Fruit fly (Drosophila melanogaster) whole organism, embryonic: ENCODE measurements around the gene dgt2.

Experiments
- ATbp ChIP-seq: fragments of 200-800 bp; sonication (Bioruptor generic); optimal IDR thresholded peaks from 2 replicates; lab custom pipeline; 2017; ENCODE audit warnings: missing biosample characterization, mild to moderate bottlenecking, missing genetic modification characterization, missing genetic modification reagents
- Awh ChIP-seq: fragments of 200-800 bp; sonication (Bioruptor generic); IDR thresholded peaks from 2 replicates; pipeline ENCODE4, ENCODE4 v1.3.6; 2022; ENCODE audit warnings: missing biosample characterization, missing genetic modification characterization
- Bgb ChIP-seq: fragments of 200-800 bp; sonication (Bioruptor generic); IDR thresholded peaks from 2 replicates; pipeline ENCODE4 v1.3.6; 2022; ENCODE audit warnings: missing biosample characterization, missing genetic modification characterization; ENCODE audit not compliant: partially characterized antibody
- Blimp-1 ChIP-seq: fragments of 200-800 bp; sonication (Bioruptor generic); optimal IDR thresholded peaks from 3 replicates; lab custom pipeline; 2018; ENCODE audit warnings: missing biosample characterization, missing genetic modification characterization, mild to moderate bottlenecking, moderate library complexity, missing genetic modification reagents
- CG10274 ChIP-seq: fragments of 200-800 bp; sonication (Bioruptor generic); optimal IDR thresholded peaks from 3 replicates; lab custom pipeline; 2017; ENCODE audit warnings: missing biosample characterization, mild to moderate bottlenecking, missing genetic modification characterization
- CG15514 ChIP-seq: fragments of 200-800 bp; sonication (Bioruptor generic); optimal IDR thresholded peaks from 3 replicates; lab custom pipeline; 2017; ENCODE audit warnings: missing biosample characterization, missing genetic modification characterization, mild to moderate bottlenecking, moderate library complexity, missing genetic modification reagents
- CG16815 ChIP-seq: fragments of 200-800 bp; sonication (Bioruptor generic); optimal IDR thresholded peaks from 3 replicates; lab custom pipeline; 2017; ENCODE audit warnings: missing biosample characterization, mild to moderate bottlenecking, missing genetic modification characterization
- CG17385 ChIP-seq: fragments of 200-800 bp; sonication (Bioruptor generic); optimal IDR thresholded peaks from 3 replicates; lab custom pipeline; 2018; ENCODE audit warnings: missing biosample characterization, mild to moderate bottlenecking, missing genetic modification characterization
- CG31365 ChIP-seq: fragments of 200-800 bp; sonication (Bioruptor generic); optimal IDR thresholded peaks from 2 replicates; lab custom pipeline; 2018; ENCODE audit warnings: missing biosample characterization, mild to moderate bottlenecking, missing genetic modification characterization
- CG32532 ChIP-seq: fragments of 200-800 bp; sonication (Bioruptor generic); IDR thresholded peaks from 2 replicates; pipeline ENCODE4 v1.3.6; 2022; ENCODE audit warnings: missing biosample characterization, missing genetic modification characterization
- CG34224 ChIP-seq: fragments of 200-800 bp; sonication (Bioruptor generic); IDR thresholded peaks from 3 replicates; pipeline ENCODE4 v1.3.6; 2022; ENCODE audit warnings: missing biosample characterization, missing genetic modification characterization; ENCODE audit not compliant: partially characterized antibody
- CG34422 ChIP-seq: fragments of 200-800 bp; sonication (Bioruptor generic); IDR thresholded peaks from 3 replicates; pipeline ENCODE4 v1.3.6; 2022; ENCODE audit warnings: missing biosample characterization, missing genetic modification characterization
- CG42726 ChIP-seq: fragments of 200-800 bp; sonication (Bioruptor generic); IDR thresholded peaks from 2 replicates; pipeline ENCODE4 v1.3.6; 2022; ENCODE audit warnings: missing biosample characterization, missing genetic modification characterization; ENCODE audit not compliant: partially characterized antibody
- CG4617 ChIP-seq: fragments of 200-800 bp; sonication (Bioruptor generic); optimal IDR thresholded peaks from 3 replicates; lab custom pipeline; 2016; ENCODE audit warnings: missing biosample characterization, missing genetic modification characterization, borderline replicate concordance
- CG7987 ChIP-seq: fragments of 200-800 bp; sonication (Bioruptor generic); optimal IDR thresholded peaks from 2 replicates; lab custom pipeline; 2018; ENCODE audit warnings: missing biosample characterization, mild to moderate bottlenecking, missing genetic modification characterization, moderate library complexity
- CG8290 ChIP-seq, 3 experiments: fragments of 200-800 bp; sonication (Bioruptor generic); optimal IDR thresholded peaks; 2 replicates each; lab custom pipeline; 2016 to 2019; ENCODE audit warnings: missing biosample characterization in 3 of 3, missing genetic modification characterization in 3 of 3, mild to moderate bottlenecking in 2 of 3, moderate library complexity in 1 of 3
- CG9609 ChIP-seq: fragments of 200-800 bp; sonication (Bioruptor generic); optimal IDR thresholded peaks from 3 replicates; lab custom pipeline; 2016; ENCODE audit warnings: missing biosample characterization, missing genetic modification characterization
- CG9797 ChIP-seq: fragments of 200-800 bp; sonication (Bioruptor generic); optimal IDR thresholded peaks from 3 replicates; lab custom pipeline; 2018; ENCODE audit warnings: missing biosample characterization, mild to moderate bottlenecking, missing genetic modification characterization
- CG9817 ChIP-seq: fragments of 200-800 bp; sonication (Bioruptor generic); optimal IDR thresholded peaks from 2 replicates; lab custom pipeline; 2018; ENCODE audit warnings: missing biosample characterization, mild to moderate bottlenecking, missing genetic modification characterization, moderate library complexity
- D19B ChIP-seq: fragments of 200-800 bp; sonication (Bioruptor generic); optimal IDR thresholded peaks from 2 replicates; lab custom pipeline; 2017; ENCODE audit warnings: missing biosample characterization, mild to moderate bottlenecking, missing genetic modification characterization
- Dfd ChIP-seq, 2 experiments: fragments of >200 bp; optimal IDR thresholded peaks; 2 replicates each; lab custom pipeline; 2017; ENCODE audit warnings: missing biosample characterization in 2 of 2, missing genetic modification characterization in 2 of 2
- Doc3 ChIP-seq: fragments of 200-800 bp; sonication (Bioruptor generic); IDR thresholded peaks from 3 replicates; pipeline ENCODE4 v1.3.6; 2022; ENCODE audit warnings: missing biosample characterization, missing genetic modification characterization; ENCODE audit not compliant: partially characterized antibody
- Dp ChIP-seq: fragments of 200-800 bp; sonication (Bioruptor generic); optimal IDR thresholded peaks from 2 replicates; lab custom pipeline; 2018; ENCODE audit warnings: missing biosample characterization, mild to moderate bottlenecking, missing genetic modification characterization, moderate library complexity
- Fer1 ChIP-seq: fragments of 200-800 bp; sonication (Bioruptor generic); optimal IDR thresholded peaks from 2 replicates; lab custom pipeline; 2017; ENCODE audit warnings: missing biosample characterization, mild to moderate bottlenecking, missing genetic modification characterization
- Hr39 ChIP-seq: fragments of >200 bp; optimal IDR thresholded peaks from 2 replicates; lab custom pipeline; 2017
- Kr ChIP-seq: fragments of 200-800 bp; sonication (Bioruptor generic); optimal IDR thresholded peaks from 2 replicates; lab custom pipeline; 2017; ENCODE audit warnings: missing biosample characterization, mild to moderate bottlenecking, missing genetic modification characterization
- Rfx ChIP-seq: fragments of 200-800 bp; sonication (Bioruptor generic); IDR thresholded peaks from 2 replicates; pipeline ENCODE4 v1.3.6; 2022; ENCODE audit warnings: missing biosample characterization, missing genetic modification characterization
- Side ChIP-seq: fragments of 200-800 bp; sonication (Bioruptor generic); optimal IDR thresholded peaks from 2 replicates; lab custom pipeline; 2016; ENCODE audit warnings: missing biosample characterization, missing genetic modification characterization
- Sin3A ChIP-seq: fragments of >200 bp; optimal IDR thresholded peaks from 2 replicates; lab custom pipeline; 2018
- Sry-δ ChIP-seq: fragments of 200-800 bp; sonication (Bioruptor generic); optimal IDR thresholded peaks from 2 replicates; lab custom pipeline; 2016; ENCODE audit warnings: missing biosample characterization, missing genetic modification characterization
- Taf1 ChIP-seq: fragments of 200-800 bp; sonication (Bioruptor generic); IDR thresholded peaks from 2 replicates; pipeline ENCODE4 v1.3.6; 2022; ENCODE audit warnings: missing biosample characterization, missing genetic modification characterization
- Tbp ChIP-seq: fragments of >200 bp; optimal IDR thresholded peaks from 2 replicates; lab custom pipeline; 2018; ENCODE audit warnings: missing biosample characterization, missing genetic modification characterization
- ato ChIP-seq: fragments of 200-800 bp; sonication (Bioruptor generic); IDR thresholded peaks from 2 replicates; pipeline ENCODE4 v1.3.6; 2022; ENCODE audit warnings: missing biosample characterization, missing genetic modification characterization; ENCODE audit not compliant: partially characterized antibody
- cas ChIP-seq: fragments of 200-800 bp; sonication (Bioruptor generic); IDR thresholded peaks from 2 replicates; pipeline ENCODE4 v1.3.6; 2022; ENCODE audit warnings: missing biosample characterization, missing genetic modification characterization
- emc ChIP-seq: fragments of 200-800 bp; sonication (Bioruptor generic); optimal IDR thresholded peaks from 2 replicates; lab custom pipeline; 2016; ENCODE audit warnings: missing biosample characterization, missing genetic modification characterization
- ems ChIP-seq: fragments of 200-800 bp; sonication (Bioruptor generic); optimal IDR thresholded peaks from 3 replicates; lab custom pipeline; 2016; ENCODE audit warnings: missing biosample characterization, missing genetic modification characterization
- en ChIP-seq: fragments of 200-800 bp; sonication (Bioruptor generic); optimal IDR thresholded peaks from 2 replicates; lab custom pipeline; 2016; ENCODE audit warnings: missing biosample characterization, missing genetic modification characterization
- exex ChIP-seq: fragments of 200-800 bp; sonication (Bioruptor generic); optimal IDR thresholded peaks from 4 replicates; lab custom pipeline; 2018; ENCODE audit warnings: missing biosample characterization, mild to moderate bottlenecking, missing genetic modification characterization, moderate library complexity
- fd96Cb ChIP-seq: fragments of 200-800 bp; sonication (Bioruptor generic); optimal IDR thresholded peaks from 2 replicates; lab custom pipeline; 2018; ENCODE audit warnings: missing biosample characterization, mild to moderate bottlenecking, missing genetic modification characterization, moderate library complexity
- fu2 ChIP-seq: fragments of 200-800 bp; sonication (Bioruptor generic); optimal IDR thresholded peaks from 2 replicates; lab custom pipeline; 2016; ENCODE audit warnings: missing biosample characterization, missing genetic modification characterization
- gcm2 ChIP-seq: fragments of 200-800 bp; sonication (Bioruptor generic); optimal IDR thresholded peaks from 2 replicates; lab custom pipeline; 2016; ENCODE audit warnings: missing biosample characterization, missing genetic modification characterization
- grau ChIP-seq: fragments of 200-800 bp; optimal IDR thresholded peaks from 3 replicates; lab custom pipeline; 2019; ENCODE audit warnings: missing biosample characterization, mild to moderate bottlenecking, missing genetic modification characterization, moderate library complexity
- inv ChIP-seq: fragments of 200-800 bp; sonication (Bioruptor generic); IDR thresholded peaks from 2 replicates; pipeline ENCODE4 v1.3.6; 2022; ENCODE audit warnings: missing biosample characterization, missing genetic modification characterization; ENCODE audit not compliant: partially characterized antibody
- lilli ChIP-seq: fragments of 200-800 bp; sonication (Bioruptor generic); optimal IDR thresholded peaks from 3 replicates; lab custom pipeline; 2016; ENCODE audit warnings: missing biosample characterization, missing genetic modification characterization
- repo ChIP-seq: fragments of 200-800 bp; sonication (Bioruptor generic); optimal IDR thresholded peaks from 2 replicates; lab custom pipeline; 2016; ENCODE audit warnings: missing biosample characterization, missing genetic modification characterization
- sd ChIP-seq: fragments of 200-800 bp; sonication (Bioruptor generic); optimal IDR thresholded peaks from 3 replicates; lab custom pipeline; 2018; ENCODE audit warnings: missing biosample characterization, mild to moderate bottlenecking, missing genetic modification characterization, moderate library complexity
- sens ChIP-seq: fragments of 200-800 bp; sonication (Bioruptor generic); peaks from one replicate; lab custom pipeline; 2016; ENCODE audit warnings: missing biosample characterization, missing genetic modification characterization
- seq ChIP-seq: fragments of 200-800 bp; sonication (Bioruptor generic); IDR thresholded peaks from 2 replicates; pipeline ENCODE4 v1.3.6; 2022; ENCODE audit warnings: missing biosample characterization, missing genetic modification characterization
- sisA ChIP-seq: fragments of 200-800 bp; sonication (Bioruptor generic); IDR thresholded peaks from 2 replicates; pipeline ENCODE4 v1.3.6; 2022; ENCODE audit warnings: missing biosample characterization, missing genetic modification characterization
- stwl ChIP-seq: fragments of 200-800 bp; sonication (Bioruptor generic); optimal IDR thresholded peaks from 3 replicates; lab custom pipeline; 2018; ENCODE audit warnings: missing biosample characterization, mild to moderate bottlenecking, missing genetic modification characterization, moderate library complexity
- vnd ChIP-seq: fragments of 200-800 bp; sonication (Bioruptor generic); IDR thresholded peaks from 3 replicates; pipeline ENCODE4 v1.3.6; 2022; ENCODE audit warnings: missing biosample characterization, missing genetic modification characterization; ENCODE audit not compliant: partially characterized antibody
- yki ChIP-seq: fragments of >200 bp; optimal IDR thresholded peaks from 3 replicates; lab custom pipeline; 2018

Gene dgt2

dm6 chr2L:11989729-11990128 is at the start of gene dgt2, which contains the start of gene zuc (continued):
- TF ChIP-seq D19B (GFP tag; lab: Kevin White, UChicago), result no peak
- no peak for TF ChIP-seq Awh (GFP tag; lab: Robert Waterston, UW)
- peak; percentile 83 for TF ChIP-seq Dp
- 0 out of 2 replicates have a peak, but pooled peaks have one; percentile 13 for TF ChIP-seq ato (GFP tag; lab: Robert Waterston, UW)
- TF ChIP-seq CG4617 (GFP tag; lab: Kevin White, UChicago), result peak; percentile 76
- TF ChIP-seq seq, result no peak
- TF ChIP-seq CG32532 (GFP tag; lab: Robert Waterston, UW), result no peak
- TF ChIP-seq CG42726 (GFP tag; lab: Robert Waterston, UW), result no peak
- no peak for TF ChIP-seq Fer1
- TF ChIP-seq Bgb, result no peak
- no peak for TF ChIP-seq Hr39
- no peak for TF ChIP-seq Side (GFP tag; lab: Kevin White, UChicago)
- peak; percentile 44 for TF ChIP-seq CG15514
- no peak for TF ChIP-seq gcm2 (GFP tag; lab: Kevin White, UChicago)
- TF ChIP-seq CG34224 (GFP tag; lab: Robert Waterston, UW), result peak; percentile 44; the same call in 1 of the 3 replicates
- TF ChIP-seq lilli (GFP tag; lab: Kevin White, UChicago), result no peak
- no peak for TF ChIP-seq sens (GFP tag; lab: Kevin White, UChicago)
- TF ChIP-seq CG16815 (GFP tag; lab: Kevin White, UChicago), result no peak
- TF ChIP-seq fd96Cb, result no peak
- no peak for TF ChIP-seq emc (GFP tag; lab: Kevin White, UChicago)
- no peak for TF ChIP-seq grau (tag; lab: Kevin White, UChicago)
- TF ChIP-seq CG9817 (tag; lab: Kevin White, UChicago), result no peak
- TF ChIP-seq CG10274 (GFP tag; lab: Kevin White, UChicago), result no peak
- no peak for TF ChIP-seq Blimp-1 (GFP tag; lab: Kevin White, UChicago)
- TF ChIP-seq inv (GFP tag; lab: Robert Waterston, UW), result no peak
- no peak for TF ChIP-seq Dfd (GFP tag; optimal IDR thresholded peaks at IDR 0.05; lab: Kevin White, UChicago)
- TF ChIP-seq CG34422 (GFP tag; lab: Robert Waterston, UW), result no peak
- no peak for TF ChIP-seq ems
- no peak for TF ChIP-seq CG17385
- no peak for TF ChIP-seq fu2 (GFP tag; lab: Kevin White, UChicago)
- TF ChIP-seq stwl, result peak; percentile 86
- no peak for TF ChIP-seq CG8290 (GFP tag; optimal IDR thresholded peaks at IDR 0.05; lab: Kevin White, UChicago)
- TF ChIP-seq CG8290 (tag; optimal IDR thresholded peaks at IDR 0.05; lab: Kevin White, UChicago), result no peak
- TF ChIP-seq Sry-δ (GFP tag; lab: Kevin White, UChicago), result no peak
- TF ChIP-seq repo (GFP tag; lab: Kevin White, UChicago), result no peak
- no peak for TF ChIP-seq cas (GFP tag; lab: Robert Waterston, UW)
- TF ChIP-seq Taf1 (GFP tag; lab: Robert Waterston, UW), result no peak
- TF ChIP-seq Rfx (GFP tag; lab: Robert Waterston, UW), result no peak
- no peak for TF ChIP-seq CG9609 (GFP tag; lab: Kevin White, UChicago)
- TF ChIP-seq sisA, result no peak
- no peak for TF ChIP-seq Tbp (GFP tag; lab: Kevin White, UChicago)
- TF ChIP-seq yki (lab: Kevin White, UChicago), result no peak
- no peak for TF ChIP-seq CG31365 (tag; lab: Kevin White, UChicago)
- TF ChIP-seq Sin3A (lab: Kevin White, UChicago), result peak; percentile 14
- TF ChIP-seq ATbp (GFP tag; lab: Kevin White, UChicago), result no peak
- no peak for TF ChIP-seq en (GFP tag; lab: Kevin White, UChicago)
- peak; percentile 71 for TF ChIP-seq CG9797 (GFP tag; lab: Kevin White, UChicago)
- TF ChIP-seq Kr (GFP tag; lab: Kevin White, UChicago), result no peak
- no peak for TF ChIP-seq exex (tag; lab: Kevin White, UChicago)
- 0 out of 3 replicates have a peak, but pooled peaks have one; percentile 29 for TF ChIP-seq vnd (GFP tag; lab: Robert Waterston, UW)
- TF ChIP-seq Doc3 (GFP tag; lab: Robert Waterston, UW), result no peak; the same call in 2 of the 3 replicates
- no peak for TF ChIP-seq sd
- no peak for TF ChIP-seq CG7987 (GFP tag; lab: Kevin White, UChicago)
